Fruit fly (Drosophila melanogaster) whole organism, embryonic: ENCODE data around the gene CG14440.
A peak's percentile ranks its signal among the peaks of the same experiment; 100 is the strongest.

Source experiments
- Atf-2 ChIP-seq: fragments of 200-800 bp; sonication (Bioruptor generic); optimal IDR thresholded peaks from 2 replicates; lab custom pipeline; 2016; ENCODE audit warnings: missing biosample characterization, missing genetic modification characterization
- BEAF-32 ChIP-seq: fragments of 200-800 bp; sonication (Bioruptor generic); optimal IDR thresholded peaks from 3 replicates; lab custom pipeline; 2017; ENCODE audit warnings: missing biosample characterization, missing genetic modification characterization, mild to moderate bottlenecking, moderate library complexity, missing genetic modification reagents
- Bgb ChIP-seq: fragments of 200-800 bp; sonication (Bioruptor generic); IDR thresholded peaks from 2 replicates; pipeline ENCODE4 v1.3.6; 2022; ENCODE audit warnings: missing biosample characterization, missing genetic modification characterization; ENCODE audit not compliant: partially characterized antibody
- CG10543 ChIP-seq: fragments of 200-800 bp; sonication (Bioruptor generic); optimal IDR thresholded peaks from 3 replicates; lab custom pipeline; 2017; ENCODE audit warnings: missing biosample characterization, mild to moderate bottlenecking, missing genetic modification characterization, moderate library complexity
- CG13287 ChIP-seq: fragments of 200-800 bp; sonication (Bioruptor generic); IDR thresholded peaks from 2 replicates; pipeline ENCODE4 v1.3.6; 2022; ENCODE audit warnings: missing biosample characterization, missing genetic modification characterization; ENCODE audit not compliant: partially characterized antibody
- CG14710 ChIP-seq: fragments of 200-800 bp; sonication (Bioruptor generic); optimal IDR thresholded peaks from 3 replicates; lab custom pipeline; 2019; ENCODE audit warnings: missing biosample characterization, mild to moderate bottlenecking, missing genetic modification characterization, moderate library complexity
- CG17328 ChIP-seq: fragments of 200-800 bp; sonication (Bioruptor generic); IDR thresholded peaks from 2 replicates; pipeline ENCODE4 v1.3.6; 2022; ENCODE audit warnings: missing biosample characterization, missing genetic modification characterization
- CG17361 ChIP-seq: fragments of 200-800 bp; sonication (Bioruptor generic); IDR thresholded peaks from 3 replicates; pipeline ENCODE4 v1.3.6; 2022; ENCODE audit warnings: missing biosample characterization, missing genetic modification characterization
- CG17568 ChIP-seq: fragments of 200-800 bp; sonication (Bioruptor generic); optimal IDR thresholded peaks from 2 replicates; lab custom pipeline; 2018; ENCODE audit warnings: missing biosample characterization, mild to moderate bottlenecking, missing genetic modification characterization, moderate library complexity
- CG2116 ChIP-seq: fragments of 200-800 bp; sonication (Bioruptor generic); optimal IDR thresholded peaks from 3 replicates; lab custom pipeline; 2018; ENCODE audit warnings: missing biosample characterization, mild to moderate bottlenecking, missing genetic modification characterization
- CG30020 ChIP-seq: fragments of 200-800 bp; optimal IDR thresholded peaks from 2 replicates; lab custom pipeline; 2019; ENCODE audit warnings: missing biosample characterization, mild to moderate bottlenecking, missing genetic modification characterization, moderate library complexity
- CG4328 ChIP-seq: fragments of 200-800 bp; sonication (Bioruptor generic); optimal IDR thresholded peaks from 3 replicates; lab custom pipeline; 2017; ENCODE audit warnings: missing biosample characterization, missing genetic modification reagents, missing genetic modification characterization
- CG5180 ChIP-seq: fragments of 200-800 bp; sonication (Bioruptor generic); optimal IDR thresholded peaks from 3 replicates; lab custom pipeline; 2017; ENCODE audit warnings: missing biosample characterization, missing genetic modification characterization, mild to moderate bottlenecking, moderate library complexity, missing genetic modification reagents
- CG7786 ChIP-seq: fragments of 200-800 bp; sonication (Bioruptor generic); optimal IDR thresholded peaks from 2 replicates; lab custom pipeline; 2016; ENCODE audit warnings: missing biosample characterization, missing genetic modification characterization
- CHES-1-like ChIP-seq: fragments of 200-800 bp; sonication (Bioruptor generic); optimal IDR thresholded peaks from 2 replicates; lab custom pipeline; 2016; ENCODE audit warnings: missing biosample characterization, missing genetic modification characterization
- D ChIP-seq, 2 experiments: fragments of 200-800 bp in 1 of 2; fragments of >200 bp in 1 of 2; sonication (Bioruptor generic) in 1 of 2; optimal IDR thresholded peaks; 2 replicates in 1 of 2; 3 replicates in 1 of 2; lab custom pipeline; 2017; ENCODE audit warnings: mild to moderate bottlenecking in 1 of 2, missing biosample characterization in 1 of 2, missing genetic modification characterization in 1 of 2, missing genetic modification reagents in 1 of 2
- Doc3 ChIP-seq: fragments of 200-800 bp; sonication (Bioruptor generic); IDR thresholded peaks from 3 replicates; pipeline ENCODE4 v1.3.6; 2022; ENCODE audit warnings: missing biosample characterization, missing genetic modification characterization; ENCODE audit not compliant: partially characterized antibody
- Dref ChIP-seq: fragments of 200-800 bp; sonication (Bioruptor generic); IDR thresholded peaks from 2 replicates; pipeline ENCODE4 v1.3.6; 2022; ENCODE audit warnings: missing biosample characterization, missing genetic modification characterization
- Ets97D ChIP-seq: fragments of 200-800 bp; sonication (Bioruptor generic); optimal IDR thresholded peaks from 3 replicates; lab custom pipeline; 2016; ENCODE audit warnings: missing biosample characterization, missing genetic modification characterization
- Fer3 ChIP-seq: fragments of 200-800 bp; sonication (Bioruptor generic); optimal IDR thresholded peaks from 2 replicates; lab custom pipeline; 2018; ENCODE audit warnings: missing biosample characterization, mild to moderate bottlenecking, missing genetic modification characterization, moderate library complexity
- MBD-R2 ChIP-seq: fragments of 200-800 bp; sonication (Bioruptor generic); IDR thresholded peaks from 2 replicates; pipeline ENCODE4 v1.3.6; 2022; ENCODE audit warnings: missing biosample characterization, missing genetic modification characterization
- Nf-YC ChIP-seq: fragments of 200-800 bp; optimal IDR thresholded peaks from 3 replicates; lab custom pipeline; 2019; ENCODE audit warnings: missing biosample characterization, mild to moderate bottlenecking, missing genetic modification characterization, moderate library complexity
- Scr ChIP-seq: fragments of 200-800 bp; sonication (Bioruptor generic); IDR thresholded peaks from 2 replicates; pipeline ENCODE4 v1.3.6; 2022; ENCODE audit warnings: missing biosample characterization, missing genetic modification characterization; ENCODE audit not compliant: partially characterized antibody
- Sry-δ ChIP-seq: fragments of 200-800 bp; sonication (Bioruptor generic); optimal IDR thresholded peaks from 2 replicates; lab custom pipeline; 2016; ENCODE audit warnings: missing biosample characterization, missing genetic modification characterization
- Vsx1 ChIP-seq: fragments of 200-800 bp; sonication (Bioruptor generic); optimal IDR thresholded peaks from 2 replicates; lab custom pipeline; 2017; ENCODE audit warnings: missing biosample characterization, mild to moderate bottlenecking, missing genetic modification characterization, missing genetic modification reagents
- abd-A ChIP-seq: fragments of 200-800 bp; sonication (Bioruptor generic); optimal IDR thresholded peaks from 3 replicates; lab custom pipeline; 2019; ENCODE audit warnings: missing biosample characterization, mild to moderate bottlenecking, missing genetic modification characterization, moderate library complexity
- crp ChIP-seq, 2 experiments: fragments of 200-800 bp; sonication (Bioruptor generic); optimal IDR thresholded peaks; 2 replicates in 1 of 2; 3 replicates in 1 of 2; lab custom pipeline; 2017; ENCODE audit warnings: missing biosample characterization in 2 of 2, missing genetic modification characterization in 2 of 2, mild to moderate bottlenecking in 1 of 2, moderate library complexity in 1 of 2
- disco-r ChIP-seq: fragments of 200-800 bp; sonication (Bioruptor generic); optimal IDR thresholded peaks from 2 replicates; lab custom pipeline; 2016; ENCODE audit warnings: missing biosample characterization, missing genetic modification characterization
- dm ChIP-seq: fragments of 200-800 bp; sonication (Bioruptor generic); optimal IDR thresholded peaks from 3 replicates; lab custom pipeline; 2016; ENCODE audit warnings: missing biosample characterization, missing genetic modification characterization
- esg ChIP-seq: fragments of 200-800 bp; sonication (Bioruptor generic); conservative IDR thresholded peaks from 2 replicates; pipeline ENCODE4 v1.3.6; 2022; ENCODE audit warnings: missing biosample characterization, missing genetic modification characterization
- eve ChIP-seq, 2 experiments: fragments of >200 bp; optimal IDR thresholded peaks; 2 replicates each; lab custom pipeline; 2017; ENCODE audit warnings: missing biosample characterization in 2 of 2, missing genetic modification characterization in 2 of 2
- exex ChIP-seq: fragments of 200-800 bp; sonication (Bioruptor generic); optimal IDR thresholded peaks from 4 replicates; lab custom pipeline; 2018; ENCODE audit warnings: missing biosample characterization, mild to moderate bottlenecking, missing genetic modification characterization, moderate library complexity
- fru ChIP-seq: fragments of >200 bp; optimal IDR thresholded peaks from 2 replicates; lab custom pipeline; 2017
- gem ChIP-seq: fragments of 200-800 bp; sonication (Bioruptor generic); optimal IDR thresholded peaks from 2 replicates; lab custom pipeline; 2019; ENCODE audit warnings: missing biosample characterization, mild to moderate bottlenecking, missing genetic modification characterization, moderate library complexity
- gfzf ChIP-seq: fragments of 200-800 bp; sonication (Bioruptor generic); optimal IDR thresholded peaks from 2 replicates; lab custom pipeline; 2016; ENCODE audit warnings: missing biosample characterization, mild to moderate bottlenecking, missing genetic modification characterization, moderate library complexity
- insv ChIP-seq, 2 experiments: fragments of 200-800 bp; sonication (Bioruptor generic); optimal IDR thresholded peaks; 3 replicates each; lab custom pipeline; 2016 to 2018; ENCODE audit warnings: missing biosample characterization in 2 of 2, missing genetic modification characterization in 2 of 2
- knrl ChIP-seq: fragments of 200-800 bp; sonication (Bioruptor generic); IDR thresholded peaks from 3 replicates; pipeline ENCODE4 v1.3.6; 2022; ENCODE audit warnings: missing biosample characterization, missing genetic modification characterization; ENCODE audit not compliant: partially characterized antibody
- lab ChIP-seq: fragments of 200-800 bp; sonication (Bioruptor generic); optimal IDR thresholded peaks from 3 replicates; lab custom pipeline; 2017; ENCODE audit warnings: missing biosample characterization, missing genetic modification characterization, mild to moderate bottlenecking, moderate library complexity, missing genetic modification reagents
- mam ChIP-seq: fragments of 200-800 bp; sonication (Bioruptor generic); optimal IDR thresholded peaks from 3 replicates; lab custom pipeline; 2016; ENCODE audit warnings: missing biosample characterization, missing genetic modification characterization
- mirr ChIP-seq: fragments of 200-800 bp; sonication (Bioruptor generic); optimal IDR thresholded peaks from 3 replicates; lab custom pipeline; 2018; ENCODE audit warnings: missing biosample characterization, mild to moderate bottlenecking, missing genetic modification characterization
- nmo ChIP-seq: fragments of 200-800 bp; sonication (Bioruptor generic); optimal IDR thresholded peaks from 2 replicates; lab custom pipeline; 2018; ENCODE audit warnings: missing biosample characterization, mild to moderate bottlenecking, missing genetic modification characterization, moderate library complexity
- sd ChIP-seq: fragments of 200-800 bp; sonication (Bioruptor generic); optimal IDR thresholded peaks from 3 replicates; lab custom pipeline; 2018; ENCODE audit warnings: missing biosample characterization, mild to moderate bottlenecking, missing genetic modification characterization, moderate library complexity
- stwl ChIP-seq: fragments of 200-800 bp; sonication (Bioruptor generic); optimal IDR thresholded peaks from 3 replicates; lab custom pipeline; 2018; ENCODE audit warnings: missing biosample characterization, mild to moderate bottlenecking, missing genetic modification characterization, moderate library complexity
- tio ChIP-seq: fragments of 200-800 bp; sonication (Bioruptor generic); optimal IDR thresholded peaks from 2 replicates; lab custom pipeline; 2017; ENCODE audit warnings: missing biosample characterization, missing genetic modification characterization, inconsistent platforms
- twi ChIP-seq: fragments of 200-800 bp; optimal IDR thresholded peaks from 2 replicates; lab custom pipeline; 2019; ENCODE audit warnings: missing biosample characterization, mild to moderate bottlenecking, missing genetic modification characterization, moderate library complexity
- zen ChIP-seq: fragments of 200-800 bp; sonication (Bioruptor generic); optimal IDR thresholded peaks from 3 replicates; lab custom pipeline; 2018; ENCODE audit warnings: missing biosample characterization, mild to moderate bottlenecking, missing genetic modification characterization, moderate library complexity
- zf30C ChIP-seq: fragments of 200-800 bp; sonication (Bioruptor generic); optimal IDR thresholded peaks from 3 replicates; lab custom pipeline; 2018; ENCODE audit warnings: missing biosample characterization, mild to moderate bottlenecking, missing genetic modification characterization

CG14440 gene

DNA sequence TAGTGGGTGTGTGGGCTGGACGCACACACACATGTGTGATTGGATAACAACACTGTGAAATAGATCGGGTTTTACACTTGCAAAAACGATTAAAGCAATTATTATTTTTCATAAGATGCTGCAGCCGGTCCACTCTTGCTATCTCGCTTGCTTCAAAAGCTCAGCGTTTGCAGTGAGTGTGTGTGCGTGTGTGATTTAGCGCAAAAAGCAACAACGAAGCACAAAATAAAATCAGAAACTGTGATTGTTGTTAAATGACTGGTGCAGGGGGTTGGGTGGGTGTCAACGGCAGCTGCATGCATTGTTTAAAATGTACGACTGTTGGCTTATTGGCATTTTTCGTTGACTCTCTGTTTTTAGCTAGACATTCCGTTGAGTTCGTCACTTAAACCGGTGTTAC, 36.5 kb downstream of the CG14440 start (continued):
- TF ChIP-seq CG17328 (no peak), eve (GFP tag; optimal IDR thresholded peaks at IDR 0.05; lab: Kevin White, UChicago) (no peak), sd (tag; lab: Kevin White, UChicago) (no peak), CG17568 (GFP tag; lab: Kevin White, UChicago) (no peak), Sry-δ (GFP tag; lab: Kevin White, UChicago) (no peak)

DNA sequence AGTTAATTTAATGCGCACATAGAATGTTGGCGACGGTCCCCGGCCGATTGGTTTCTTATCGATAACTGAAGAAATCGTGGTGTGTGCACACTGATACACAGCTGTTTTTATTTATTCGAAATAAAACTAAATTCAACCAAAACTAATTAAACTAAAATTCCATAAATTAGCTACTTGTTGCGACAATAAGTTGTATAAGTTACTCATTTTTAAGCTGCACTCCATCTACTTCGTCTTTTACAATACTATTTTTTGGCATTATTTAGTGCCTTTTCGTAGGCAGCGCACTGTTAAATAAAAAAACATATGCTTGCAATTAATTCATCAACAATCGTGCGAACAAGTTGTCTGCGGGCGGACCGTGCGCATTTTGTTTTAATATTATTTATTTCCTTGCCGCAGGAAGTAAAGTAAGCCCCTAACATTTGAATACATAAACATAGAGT, 37.0 kb downstream of the CG14440 start, which contains the start of the genes CG3224 and Ctr1A:
CG3224 (minus strand) TSS at position 71 of the 446 bp plus-strand sequence.
Ctr1A (plus strand) TSS at position 256 of the 446 bp plus-strand sequence.
- TF ChIP-seq gem (peak; percentile 5), fru (lab: Kevin White, UChicago) (no peak), BEAF-32 (GFP tag; lab: Kevin White, UChicago) (peak; percentile 57), stwl (tag; lab: Kevin White, UChicago) (peak; percentile 51), tio (GFP tag; lab: Kevin White, UChicago) (no peak), CG13287 (GFP tag; lab: Robert Waterston, UW) (peak; percentile 56), insv (GFP tag; optimal IDR thresholded peaks at IDR 0.05; lab: Kevin White, UChicago) (peak in 1 of 2 experiments; percentile 11), D (optimal IDR thresholded peaks at IDR 0.05; lab: Kevin White, UChicago) (no peak), D (GFP tag; optimal IDR thresholded peaks at IDR 0.05; lab: Kevin White, UChicago) (no peak), CG5180 (GFP tag; lab: Kevin White, UChicago) (no peak), knrl (GFP tag; lab: Robert Waterston, UW) (no peak), zf30C (GFP tag; lab: Kevin White, UChicago) (peak; percentile 23), Ets97D (GFP tag; lab: Kevin White, UChicago) (peak; percentile 51), lab (GFP tag; lab: Kevin White, UChicago) (peak; percentile 13), CG2116 (GFP tag; lab: Kevin White, UChicago) (peak; percentile 55), zen (tag; lab: Kevin White, UChicago) (peak; percentile 22), dm (peak; percentile 16), CG30020 (peak; percentile 18), Bgb (GFP tag; lab: Robert Waterston, UW) (peak; percentile 33; the same call in 1 of the 2 replicates), abd-A (peak; percentile 62), disco-r (GFP tag; lab: Kevin White, UChicago) (no peak), nmo (peak; percentile 24), CG10543 (GFP tag; lab: Kevin White, UChicago) (peak; percentile 7), mam (GFP tag; lab: Kevin White, UChicago) (no peak), gfzf (GFP tag; lab: Kevin White, UChicago) (peak; percentile 80), crp (GFP tag; optimal IDR thresholded peaks at IDR 0.05; lab: Kevin White, UChicago) (peak; percentile 51 to 89), CG7786 (GFP tag; lab: Kevin White, UChicago) (no peak), esg (GFP tag; lab: Robert Waterston, UW) (no peak), mirr (GFP tag; lab: Kevin White, UChicago) (peak; percentile 12), Dref (peak; percentile 69), MBD-R2 (GFP tag; lab: Robert Waterston, UW) (peak; percentile 33; the same call in 1 of the 2 replicates), Nf-YC (tag; lab: Kevin White, UChicago) (peak; percentile 3), Doc3 (GFP tag; lab: Robert Waterston, UW) (no peak), CG17361 (GFP tag; lab: Robert Waterston, UW) (peak; percentile 21; the same call in 1 of the 3 replicates), twi (peak; percentile 72), Fer3 (tag; lab: Kevin White, UChicago) (no peak), Scr (GFP tag; lab: Robert Waterston, UW) (peak; percentile 45), CG14710 (tag; lab: Kevin White, UChicago) (peak; percentile 100), Atf-2 (GFP tag; lab: Kevin White, UChicago) (no peak), exex (tag; lab: Kevin White, UChicago) (peak; percentile 24), Vsx1 (GFP tag; lab: Kevin White, UChicago) (no peak), CHES-1-like (GFP tag; lab: Kevin White, UChicago) (peak; percentile 13), CG4328 (GFP tag; lab: Kevin White, UChicago) (no peak)
